Worm (Caenorhabditis elegans): ENCODE measurements around the gene R10E4.6.

R10E4.6 gene

DNA sequence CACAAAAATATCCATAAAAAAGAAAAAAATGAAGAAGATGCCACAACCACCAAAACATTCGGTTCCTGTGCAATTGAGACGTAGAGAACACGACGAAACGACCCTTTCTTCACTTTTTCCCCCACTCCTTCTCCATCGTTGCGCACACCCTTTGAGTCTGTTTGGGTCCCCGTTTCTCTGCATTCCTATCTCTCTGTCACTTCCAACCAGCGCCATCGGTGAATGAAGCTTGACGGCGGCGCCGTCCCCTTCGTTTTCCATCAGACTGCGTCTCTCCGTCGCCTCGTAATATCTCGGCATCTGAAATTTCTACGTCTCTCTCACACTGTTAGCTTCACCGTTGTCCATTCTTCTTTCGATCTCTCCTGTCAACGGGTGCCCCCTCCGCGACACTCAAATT, 42.4 kb downstream of the R10E4.6 start:
- TF ChIP-seq fkh-2 (tag; optimal IDR thresholded peaks at IDR 0.05) (no peak), hmg-11 (tag; optimal IDR thresholded peaks at IDR 0.05) (peak; percentile 93), nfya-1 (tag; optimal IDR thresholded peaks at IDR 0.05; ENCODE audit: insufficient read depth) (peak; percentile 81), jun-1 (tag; optimal IDR thresholded peaks at IDR 0.05) (no peak), snpc-4 (tag; optimal IDR thresholded peaks at IDR 0.05) (peak; percentile 10), nhr-25 (tag; optimal IDR thresholded peaks at IDR 0.05) (peak; percentile 29), ceh-28 (tag; optimal IDR thresholded peaks at IDR 0.05) (no peak), lin-39 (tag; optimal IDR thresholded peaks at IDR 0.05) (peak; percentile 48), egl-5 (tag; optimal IDR thresholded peaks at IDR 0.05) (peak; percentile 40), lin-15B (tag; optimal IDR thresholded peaks at IDR 0.05) (peak; percentile 13)

ce11 chrIII:4343070-4343469, 49.9 kb downstream of the R10E4.6 start, which contains the start of the genes B0285.3 and lcmt-1:
Gene B0285.3 (minus strand): TSS chrIII:4343336.
Gene lcmt-1 (plus strand): TSS chrIII:4343446.
- TF ChIP-seq elt-2 (tag; optimal IDR thresholded peaks at IDR 0.05) (peak; percentile 11), nfya-1 (tag; optimal IDR thresholded peaks at IDR 0.05; ENCODE audit: insufficient read depth) (peak; percentile 52), egl-5 (tag; optimal IDR thresholded peaks at IDR 0.05) (no peak), nhr-25 (tag; optimal IDR thresholded peaks at IDR 0.05) (peak; percentile 28), fkh-2 (tag; optimal IDR thresholded peaks at IDR 0.05) (no peak), pqm-1 (tag; optimal IDR thresholded peaks at IDR 0.05) (no peak), ceh-28 (tag; optimal IDR thresholded peaks at IDR 0.05) (no peak), pha-4 (tag; optimal IDR thresholded peaks at IDR 0.05) (peak; percentile 42), ztf-4 (tag; optimal IDR thresholded peaks at IDR 0.05) (no peak), nhr-43 (tag; optimal IDR thresholded peaks at IDR 0.05; ENCODE audit: poor library complexity, severe bottlenecking) (peak; percentile 40), lin-15B (tag; optimal IDR thresholded peaks at IDR 0.05) (peak; percentile 68), nhr-23 (tag; optimal IDR thresholded peaks at IDR 0.05) (peak; percentile 61), unc-39 (tag; optimal IDR thresholded peaks at IDR 0.05) (no peak)
